Fruit fly (Drosophila melanogaster): ENCODE measurements around the gene CG15358.

- no peak for TF ChIP-seq CG8478 (optimal IDR thresholded peaks at IDR 0.05)
- TF ChIP-seq psq (optimal IDR thresholded peaks at IDR 0.05): no peak
Observed at dm6 chr2L:1885215-1885721, 2.3 kb upstream of the CG15358 start.

Data from whole organism.